Fruit fly (Drosophila melanogaster) whole organism, pupa: ENCODE data around the gene twit.

Experiments
- CG10348 ChIP-seq: fragments of 200-800 bp; sonication (Bioruptor generic); IDR thresholded peaks from 2 replicates; pipeline ENCODE4 v1.3.6; 2022; ENCODE audit warnings: missing biosample characterization, missing genetic modification characterization
- CG12605 ChIP-seq: fragments of 200-800 bp; sonication (Bioruptor generic); IDR thresholded peaks from 2 replicates; pipeline ENCODE4 v1.3.6; 2022; ENCODE audit warnings: missing biosample characterization, missing genetic modification characterization
- CG13204 ChIP-seq: fragments of 200-800 bp; sonication (Bioruptor generic); optimal IDR thresholded peaks from 2 replicates; lab custom pipeline; 2018; ENCODE audit warnings: missing biosample characterization, mild to moderate bottlenecking, missing genetic modification characterization, moderate library complexity
- CG14655 ChIP-seq: fragments of 200-800 bp; sonication (Bioruptor generic); optimal IDR thresholded peaks from 3 replicates; lab custom pipeline; 2017; ENCODE audit warnings: mild to moderate bottlenecking, missing biosample characterization, missing genetic modification reagents, missing genetic modification characterization
- CG15710 ChIP-seq: fragments of 200-800 bp; sonication (Bioruptor generic); optimal IDR thresholded peaks from 2 replicates; lab custom pipeline; 2018; ENCODE audit warnings: missing biosample characterization, mild to moderate bottlenecking, missing genetic modification characterization, moderate library complexity
- CG17806 ChIP-seq: fragments of 200-800 bp; sonication (Bioruptor generic); optimal IDR thresholded peaks from 2 replicates; lab custom pipeline; 2018; ENCODE audit warnings: missing biosample characterization, mild to moderate bottlenecking, missing genetic modification characterization, moderate library complexity
- CG32121 ChIP-seq: fragments of 200-800 bp; sonication (Bioruptor generic); IDR thresholded peaks from 2 replicates; pipeline ENCODE4 v1.3.6; 2022; ENCODE audit warnings: missing biosample characterization, missing genetic modification characterization
- CG34367 ChIP-seq: fragments of 200-800 bp; sonication (Bioruptor generic); optimal IDR thresholded peaks from 2 replicates; lab custom pipeline; 2018; ENCODE audit warnings: missing biosample characterization, mild to moderate bottlenecking, missing genetic modification characterization
- CG4496 ChIP-seq: fragments of 200-800 bp; sonication (Bioruptor generic); IDR thresholded peaks from 3 replicates; pipeline ENCODE4 v1.3.6; 2022; ENCODE audit warnings: missing biosample characterization, missing genetic modification characterization
- CG8159 ChIP-seq: fragments of 200-800 bp; sonication (Bioruptor generic); optimal IDR thresholded peaks from 3 replicates; lab custom pipeline; 2018; ENCODE audit warnings: missing biosample characterization, mild to moderate bottlenecking, missing genetic modification characterization, moderate library complexity
- CG8301 ChIP-seq: fragments of 200-800 bp; sonication (Bioruptor generic); optimal IDR thresholded peaks from 2 replicates; lab custom pipeline; 2018; ENCODE audit warnings: missing biosample characterization, mild to moderate bottlenecking, missing genetic modification characterization
- CG9948 ChIP-seq: fragments of 200-800 bp; sonication (Bioruptor generic); optimal IDR thresholded peaks from 2 replicates; lab custom pipeline; 2018; ENCODE audit warnings: missing biosample characterization, mild to moderate bottlenecking, missing genetic modification characterization, moderate library complexity
- D1 ChIP-seq: fragments of 200-800 bp; sonication (Bioruptor generic); optimal IDR thresholded peaks from 2 replicates; lab custom pipeline; 2018; ENCODE audit warnings: missing biosample characterization, mild to moderate bottlenecking, missing genetic modification characterization, moderate library complexity
- EcR ChIP-seq: fragments of 200-800 bp; sonication (Bioruptor generic); optimal IDR thresholded peaks from 3 replicates; lab custom pipeline; 2019; ENCODE audit warnings: missing biosample characterization, missing genetic modification characterization, mild to moderate bottlenecking, moderate library complexity, missing genetic modification reagents
- Ets98B ChIP-seq: fragments of 200-800 bp; sonication (Bioruptor generic); IDR thresholded peaks from 2 replicates; pipeline ENCODE4 v1.3.6; 2022; ENCODE audit warnings: missing biosample characterization, missing genetic modification characterization
- Pif1A ChIP-seq: fragments of 200-800 bp; sonication (Bioruptor generic); optimal IDR thresholded peaks from 3 replicates; lab custom pipeline; 2016; ENCODE audit warnings: missing biosample characterization, missing genetic modification characterization
- Pif1B ChIP-seq: fragments of 200-800 bp; sonication (Bioruptor generic); optimal IDR thresholded peaks from 3 replicates; lab custom pipeline; 2016; ENCODE audit warnings: missing biosample characterization, missing genetic modification characterization
- Snoo ChIP-seq: fragments of 200-800 bp; sonication (Bioruptor generic); optimal IDR thresholded peaks from 3 replicates; lab custom pipeline; 2017; ENCODE audit warnings: missing biosample characterization, mild to moderate bottlenecking, missing genetic modification characterization, inconsistent platforms
- fd96Ca ChIP-seq: fragments of 200-800 bp; sonication (Bioruptor generic); IDR thresholded peaks from 3 replicates; pipeline ENCODE4 v1.3.6; 2022; ENCODE audit warnings: missing biosample characterization, missing genetic modification characterization
- gl ChIP-seq: fragments of 200-800 bp; sonication (Bioruptor generic); optimal IDR thresholded peaks from 2 replicates; lab custom pipeline; 2018; ENCODE audit warnings: missing biosample characterization, mild to moderate bottlenecking, missing genetic modification characterization
- rn ChIP-seq: fragments of 200-800 bp; sonication (Bioruptor generic); IDR thresholded peaks from 2 replicates; pipeline ENCODE4 v1.3.6; 2022; ENCODE audit warnings: missing biosample characterization, missing genetic modification characterization

Gene twit

DNA sequence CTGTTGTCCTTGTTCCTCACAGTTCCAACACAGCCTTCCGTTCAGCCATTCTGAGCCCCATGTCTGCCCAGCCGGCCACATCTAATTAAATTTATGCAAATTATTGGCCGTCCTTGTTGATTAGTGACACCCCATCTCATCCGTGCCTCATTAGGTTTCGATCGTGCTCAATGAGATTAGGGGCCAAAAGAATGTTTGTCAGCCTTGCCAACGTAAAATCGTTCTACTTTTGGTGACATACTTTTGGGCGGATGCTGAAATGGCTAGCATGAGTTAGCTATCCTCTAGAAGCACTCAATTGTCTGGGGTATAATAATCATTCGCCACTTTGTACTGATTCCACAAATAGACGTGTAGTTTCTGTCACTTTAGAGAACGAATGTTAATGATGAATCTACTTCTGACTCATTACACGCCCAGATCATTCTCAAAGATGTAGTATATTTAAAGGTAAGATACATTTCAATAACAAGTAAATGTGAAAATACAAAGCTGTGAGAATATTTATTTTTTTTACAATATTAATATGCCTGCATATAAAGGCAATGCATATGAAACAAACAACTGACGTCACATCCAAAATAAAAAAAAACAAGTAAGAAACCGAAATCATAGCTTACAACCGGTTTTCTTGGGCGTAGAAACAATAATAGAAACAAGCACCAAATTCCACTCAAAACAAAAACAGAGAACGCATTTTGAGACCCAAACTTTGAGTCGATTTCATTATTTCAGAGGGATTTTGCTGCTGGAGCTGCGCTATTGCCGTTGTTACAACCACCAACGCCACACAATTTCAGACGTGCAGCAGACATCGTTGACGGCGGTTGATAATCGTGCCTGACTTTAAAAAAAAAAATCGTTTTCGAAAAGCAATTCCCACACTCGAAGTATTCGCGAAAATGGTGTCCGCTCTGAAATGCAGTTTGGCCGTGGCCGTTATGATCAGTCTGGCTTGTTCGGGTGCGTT lies 6.3 kb downstream of the twit start, which contains the start of gene bero:
Gene bero, plus strand, starts transcription at position 325 of the 970 bp plus-strand sequence.
- no peak for TF ChIP-seq CG34367
- TF ChIP-seq EcR (GFP tag; lab: Kevin White, UChicago) = no peak
- TF ChIP-seq CG10348 (GFP tag; lab: Robert Waterston, UW) = no peak
- TF ChIP-seq rn (GFP tag; lab: Robert Waterston, UW) = no peak
- TF ChIP-seq CG4496 (GFP tag; lab: Robert Waterston, UW) = no peak
- TF ChIP-seq fd96Ca (GFP tag; lab: Robert Waterston, UW) = no peak
- no peak for TF ChIP-seq CG9948 (tag; lab: Kevin White, UChicago)

- no peak for TF ChIP-seq CG9948 (tag; lab: Kevin White, UChicago)
- TF ChIP-seq rn (GFP tag; lab: Robert Waterston, UW) = peak; percentile 73; the same call in 1 of the 2 replicates
- TF ChIP-seq CG14655 (GFP tag; lab: Kevin White, UChicago) = peak; percentile 75
- peak; percentile 85 for TF ChIP-seq CG8159 (tag; lab: Kevin White, UChicago)
- TF ChIP-seq CG13204 = no peak
- peak; percentile 90 for TF ChIP-seq CG4496 (GFP tag; lab: Robert Waterston, UW)
- no peak for TF ChIP-seq CG17806 (tag; lab: Kevin White, UChicago)
- TF ChIP-seq Pif1A (GFP tag; lab: Kevin White, UChicago) = peak; percentile 92
- peak; percentile 50 for TF ChIP-seq D1 (tag; lab: Kevin White, UChicago)
- peak; percentile 91 for TF ChIP-seq Ets98B
- no peak for TF ChIP-seq gl (tag; lab: Kevin White, UChicago)
- TF ChIP-seq CG15710 (tag; lab: Kevin White, UChicago) = no peak
- 0 out of 2 replicates have a peak, but pooled peaks have one; percentile 32 for TF ChIP-seq CG10348 (GFP tag; lab: Robert Waterston, UW)
- peak; percentile 93 for TF ChIP-seq CG32121 (GFP tag; lab: Robert Waterston, UW)
- no peak; the same call in 1 of the 2 replicates for TF ChIP-seq CG12605 (GFP tag; lab: Robert Waterston, UW)
- no peak for TF ChIP-seq Snoo (tag; lab: Kevin White, UChicago)
- TF ChIP-seq CG34367 = no peak
- TF ChIP-seq fd96Ca (GFP tag; lab: Robert Waterston, UW) = peak; percentile 92
- TF ChIP-seq Pif1B (GFP tag; lab: Kevin White, UChicago) = peak; percentile 74
- TF ChIP-seq EcR (GFP tag; lab: Kevin White, UChicago) = no peak
- TF ChIP-seq CG8301 (tag; lab: Kevin White, UChicago) = peak; percentile 77
- TF ChIP-seq, all 21 proteins: peak for 12
Observed at dm6 chr2L:20864764-20865265, 12.4 kb downstream of the twit start, which contains the start of gene CG9338. Gene CG9338, plus strand, starts transcription at chr2L:20865215.

DNA sequence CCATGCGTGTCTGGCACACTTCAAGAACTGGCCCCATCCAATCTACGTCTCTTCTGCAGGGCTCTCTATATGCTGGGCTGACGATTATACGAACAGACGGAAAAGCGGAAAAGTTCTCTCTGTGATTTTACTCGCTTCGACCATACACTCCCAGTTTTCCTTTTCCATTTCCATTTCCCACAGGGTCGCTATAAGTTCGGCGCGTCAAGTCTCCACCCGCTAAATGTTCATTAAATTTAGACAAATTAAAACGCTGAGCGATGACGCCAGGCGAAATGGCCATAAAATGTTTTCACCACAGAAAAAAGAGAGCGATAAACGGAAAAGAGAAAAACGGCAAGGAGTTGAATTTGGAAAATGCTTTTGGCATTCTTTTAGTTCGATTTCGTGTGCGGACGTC lies 15.0 kb downstream of the twit start, which contains the start of gene CG31675:
Gene CG31675, plus strand, starts transcription at position 375 of the 400 bp plus-strand sequence.
- no peak for TF ChIP-seq Pif1A (GFP tag; lab: Kevin White, UChicago)
- TF ChIP-seq, all 21 proteins: peak for 0

DNA sequence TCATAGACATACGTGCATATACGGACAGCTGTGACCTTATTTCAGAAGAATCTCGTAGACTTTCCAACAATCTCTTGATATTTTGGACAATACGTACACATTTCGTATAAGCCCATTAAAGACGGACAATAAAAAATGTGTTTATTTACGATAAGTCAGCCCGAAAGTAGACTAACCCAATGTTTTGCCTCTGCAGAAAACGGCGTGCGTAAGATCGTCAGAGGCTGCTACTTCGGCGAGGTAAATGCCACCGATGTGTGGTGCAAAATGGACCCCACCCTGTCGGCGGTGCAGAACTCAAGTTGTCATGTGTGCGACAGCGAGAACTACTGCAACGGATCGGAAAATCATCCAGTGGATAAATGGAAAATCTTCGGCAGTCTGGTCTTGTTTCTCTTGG lies 16.5 kb downstream of the twit start:
- TF ChIP-seq CG14655 (GFP tag; lab: Kevin White, UChicago) (no peak), EcR (GFP tag; lab: Kevin White, UChicago) (no peak), CG4496 (GFP tag; lab: Robert Waterston, UW) (0 out of 3 replicates have a peak, but pooled peaks have one; percentile 29)

- TF ChIP-seq CG10348 (GFP tag; lab: Robert Waterston, UW) = no peak
- TF ChIP-seq CG12605 (GFP tag; lab: Robert Waterston, UW) = peak; percentile 26; the same call in 1 of the 2 replicates
- TF ChIP-seq Pif1B (GFP tag; lab: Kevin White, UChicago) = no peak
- TF ChIP-seq CG4496 (GFP tag; lab: Robert Waterston, UW) = no peak
- no peak for TF ChIP-seq CG8301 (tag; lab: Kevin White, UChicago)
- TF ChIP-seq CG32121 (GFP tag; lab: Robert Waterston, UW) = peak; percentile 47; the same call in 1 of the 2 replicates
- TF ChIP-seq CG8159 (tag; lab: Kevin White, UChicago) = no peak
- no peak for TF ChIP-seq EcR (GFP tag; lab: Kevin White, UChicago)
- peak; percentile 85 for TF ChIP-seq CG13204
- TF ChIP-seq fd96Ca (GFP tag; lab: Robert Waterston, UW) = no peak
- TF ChIP-seq Ets98B = no peak
- peak; percentile 2 for TF ChIP-seq gl (tag; lab: Kevin White, UChicago)
- TF ChIP-seq CG17806 (tag; lab: Kevin White, UChicago) = no peak
- no peak for TF ChIP-seq CG15710 (tag; lab: Kevin White, UChicago)
- no peak for TF ChIP-seq rn (GFP tag; lab: Robert Waterston, UW)
- TF ChIP-seq, all 21 proteins: peak for 4
Observed at dm6 chr2L:20869804-20870295, 17.5 kb downstream of the twit start, which contains the start of gene CG14401. Gene CG14401, plus strand, starts transcription at chr2L:20869854.
